Worm (Caenorhabditis elegans): ENCODE measurements around the gene srlf-5.

The srlf-5 gene

ce11 chrIV:12906529-12906928, 20.0 kb downstream of the srlf-5 start, which contains the start of gene K08D8.3:
Gene K08D8.3 (minus strand): TSS chrIV:12906659.
- TF ChIP-seq nhr-12 (tag; optimal IDR thresholded peaks at IDR 0.05) (no peak), elt-2 (tag; optimal IDR thresholded peaks at IDR 0.05) (peak; percentile 80), mml-1 (tag; optimal IDR thresholded peaks at IDR 0.05) (no peak), nhr-25 (tag; optimal IDR thresholded peaks at IDR 0.05) (no peak), pqm-1 (tag; optimal IDR thresholded peaks at IDR 0.05) (peak; percentile 82), jun-1 (tag; optimal IDR thresholded peaks at IDR 0.05) (no peak), pha-4 (tag; optimal IDR thresholded peaks at IDR 0.05) (no peak), skn-1 (tag; optimal IDR thresholded peaks at IDR 0.05) (peak; percentile 69), ceh-28 (tag; optimal IDR thresholded peaks at IDR 0.05) (no peak), fkh-2 (tag; optimal IDR thresholded peaks at IDR 0.05) (no peak), ceh-16 (tag; optimal IDR thresholded peaks at IDR 0.05) (no peak)

- TF ChIP-seq mml-1 (tag; optimal IDR thresholded peaks at IDR 0.05) (no peak), fos-1 (tag; optimal IDR thresholded peaks at IDR 0.05) (no peak), elt-2 (tag; optimal IDR thresholded peaks at IDR 0.05) (peak; percentile 64), sea-2 (GFP tag; optimal IDR thresholded peaks at IDR 0.05) (no peak), eor-1 (tag; optimal IDR thresholded peaks at IDR 0.05) (no peak)
Measured at ce11 chrIV:12903687-12904086, 22.9 kb downstream of the srlf-5 start.

DNA sequence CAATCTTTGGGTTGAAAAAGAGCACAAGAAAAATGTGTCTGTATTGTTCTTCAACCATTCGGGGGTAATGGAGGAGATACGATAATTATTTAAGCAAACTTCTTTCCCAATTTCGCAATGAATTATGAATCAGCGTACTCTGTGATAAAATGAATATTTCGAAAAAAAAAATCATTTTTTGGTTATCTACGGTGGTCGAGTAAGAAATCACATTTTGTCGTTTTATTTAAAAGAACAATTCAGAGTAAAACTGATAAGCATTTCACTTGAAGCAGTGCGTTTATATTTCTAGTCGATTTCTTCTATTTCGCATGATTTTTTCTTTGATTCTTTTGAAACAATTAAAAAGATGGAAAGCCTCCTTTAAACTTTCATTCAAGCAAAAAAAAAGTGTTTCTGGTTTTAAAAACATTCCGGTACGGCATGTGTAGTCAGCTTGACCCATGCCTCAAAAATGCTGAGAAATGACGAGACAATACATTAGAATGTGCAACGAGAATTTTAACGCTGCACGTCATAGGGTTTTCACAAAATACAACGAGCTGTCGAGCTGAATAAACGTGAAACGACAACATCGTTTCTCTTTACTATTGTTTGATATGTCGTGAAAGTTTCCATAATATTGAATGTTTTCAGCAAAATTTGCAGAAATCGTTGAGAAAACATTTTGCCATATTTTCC, 24.0 kb downstream of the srlf-5 start, which contains the start of gene K08D8.2:
K08D8.2 (plus strand) TSS at position 631 of the 681 bp plus-strand sequence.
- TF ChIP-seq nhr-11 (tag; optimal IDR thresholded peaks at IDR 0.05) (no peak), elt-2 (tag; optimal IDR thresholded peaks at IDR 0.05) (peak; percentile 61)

ce11 chrIV:12901602-12902001, 24.9 kb downstream of the srlf-5 start:
- TF ChIP-seq sea-2 (GFP tag; optimal IDR thresholded peaks at IDR 0.05): no peak
- TF ChIP-seq ceh-82 (tag; optimal IDR thresholded peaks at IDR 0.05): no peak
- TF ChIP-seq ZK546.5 (tag; optimal IDR thresholded peaks at IDR 0.05): no peak
- no peak for TF ChIP-seq tbx-2 (tag; optimal IDR thresholded peaks at IDR 0.05)
- TF ChIP-seq aly-2 (tag; optimal IDR thresholded peaks at IDR 0.05): no peak
- TF ChIP-seq elt-1 (tag; optimal IDR thresholded peaks at IDR 0.05): no peak
- TF ChIP-seq ceh-28 (tag; optimal IDR thresholded peaks at IDR 0.05): no peak
- no peak for TF ChIP-seq eor-1 (tag; optimal IDR thresholded peaks at IDR 0.05)
- TF ChIP-seq nhr-25 (tag; optimal IDR thresholded peaks at IDR 0.05): no peak
- peak; percentile 86 for TF ChIP-seq elt-2 (tag; optimal IDR thresholded peaks at IDR 0.05)
- TF ChIP-seq pqm-1 (tag; optimal IDR thresholded peaks at IDR 0.05): peak; percentile 51
- TF ChIP-seq unc-62 (GFP tag; optimal IDR thresholded peaks at IDR 0.05): no peak
- TF ChIP-seq jun-1 (tag; optimal IDR thresholded peaks at IDR 0.05): peak; percentile 50
- no peak for TF ChIP-seq nhr-23 (tag; optimal IDR thresholded peaks at IDR 0.05)
- no peak for TF ChIP-seq nhr-237 (tag; optimal IDR thresholded peaks at IDR 0.05)
- TF ChIP-seq elt-3 (tag; optimal IDR thresholded peaks at IDR 0.05): no peak

ce11 chrIV:12900267-12900666, 26.3 kb downstream of the srlf-5 start, which contains the start of gene K08D8.10:
Gene K08D8.10 (plus strand): TSS chrIV:12900567.
- TF ChIP-seq nhr-67 (tag; optimal IDR thresholded peaks at IDR 0.05) (no peak), ceh-28 (tag; optimal IDR thresholded peaks at IDR 0.05) (no peak)

- TF ChIP-seq mdl-1 (tag; optimal IDR thresholded peaks at IDR 0.05) (no peak), snpc-4 (tag; optimal IDR thresholded peaks at IDR 0.05) (no peak), hmg-11 (tag; optimal IDR thresholded peaks at IDR 0.05) (no peak), nhr-76 (tag; optimal IDR thresholded peaks at IDR 0.05) (no peak), nhr-77 (tag; optimal IDR thresholded peaks at IDR 0.05) (no peak), elt-3 (tag; optimal IDR thresholded peaks at IDR 0.05) (no peak), aly-2 (tag; optimal IDR thresholded peaks at IDR 0.05) (no peak), ceh-16 (tag; optimal IDR thresholded peaks at IDR 0.05) (no peak), fkh-10 (GFP tag; optimal IDR thresholded peaks at IDR 0.05) (no peak), eor-1 (tag; optimal IDR thresholded peaks at IDR 0.05) (no peak), lin-15B (tag; optimal IDR thresholded peaks at IDR 0.05) (no peak)
Measured at ce11 chrIV:12899392-12899791, 27.1 kb downstream of the srlf-5 start, which contains the start of gene K08D8.9. Gene K08D8.9 (plus strand): TSS chrIV:12899692.

Measured in whole organism, L3 larva.